Fruit fly (Drosophila melanogaster): Measurements from ENCODE around the gene mei-217.

DNA sequence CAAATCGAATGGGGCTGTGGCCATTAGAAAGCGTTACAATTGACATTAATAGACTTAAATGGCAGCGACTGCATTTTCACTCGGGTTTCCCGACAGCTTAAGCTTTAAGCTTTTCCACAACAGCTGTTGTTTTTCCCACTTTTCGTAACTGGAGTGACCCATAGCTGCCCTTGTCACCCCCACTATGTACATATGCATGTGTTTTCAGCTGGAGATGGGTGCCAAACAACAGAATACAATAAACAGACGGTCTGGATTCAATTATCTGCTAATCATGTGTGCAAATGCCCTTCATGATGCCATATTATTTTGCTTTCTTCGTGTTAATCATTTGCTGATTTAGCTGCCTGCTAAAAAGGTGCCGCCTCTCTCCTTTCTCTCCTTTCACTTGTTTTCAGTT lies 40.7 kb upstream of the mei-217 start:
- TF ChIP-seq CG8478 (optimal IDR thresholded peaks at IDR 0.05) (no peak), CTCF (optimal IDR thresholded peaks at IDR 0.05) (no peak)

Data from S2 (cell line).